Fruit fly (Drosophila melanogaster) whole organism, prepupa: Measurements from ENCODE around the gene CG44869.
A peak's percentile ranks its signal among the peaks of the same experiment; 100 is the strongest.

ENCODE experiments used
- Blimp-1 ChIP-seq: fragments of 200-800 bp; sonication (Bioruptor generic); optimal IDR thresholded peaks from 3 replicates; lab custom pipeline; 2017; ENCODE audit warnings: missing biosample characterization, missing genetic modification characterization, mild to moderate bottlenecking, moderate library complexity, missing genetic modification reagents
- CG10631 ChIP-seq: fragments of 200-800 bp; sonication (Bioruptor generic); optimal IDR thresholded peaks from 2 replicates; lab custom pipeline; 2016; ENCODE audit warnings: missing biosample characterization, missing genetic modification characterization
- CG11294 ChIP-seq: fragments of 200-800 bp; sonication (Bioruptor generic); IDR thresholded peaks from 2 replicates; pipeline ENCODE4 v1.3.6; 2022; ENCODE audit warnings: missing biosample characterization, missing genetic modification characterization
- CG11902 ChIP-seq: fragments of 200-800 bp; sonication (Bioruptor generic); optimal IDR thresholded peaks from 3 replicates; lab custom pipeline; 2016; ENCODE audit warnings: missing biosample characterization, missing genetic modification characterization
- CG15336 ChIP-seq: fragments of 200-800 bp; sonication (Bioruptor generic); IDR thresholded peaks from 2 replicates; pipeline ENCODE4 v1.3.6; 2022; ENCODE audit warnings: missing biosample characterization, missing genetic modification characterization
- CG3032 ChIP-seq: fragments of 200-800 bp; optimal IDR thresholded peaks from 2 replicates; lab custom pipeline; 2019; ENCODE audit warnings: missing biosample characterization, mild to moderate bottlenecking, missing genetic modification characterization, moderate library complexity
- CG31627 ChIP-seq: fragments of 200-800 bp; sonication (Bioruptor generic); optimal IDR thresholded peaks from 3 replicates; lab custom pipeline; 2016; ENCODE audit warnings: missing biosample characterization, missing genetic modification characterization
- CG32006 ChIP-seq: fragments of 200-800 bp; sonication (Bioruptor generic); optimal IDR thresholded peaks from 3 replicates; lab custom pipeline; 2017; ENCODE audit warnings: missing biosample characterization, mild to moderate bottlenecking, missing genetic modification characterization
- CG34406 ChIP-seq: fragments of 200-800 bp; sonication (Bioruptor generic); optimal IDR thresholded peaks from 3 replicates; lab custom pipeline; 2016; ENCODE audit warnings: missing biosample characterization, missing genetic modification characterization
- CG6163 ChIP-seq: fragments of 200-800 bp; sonication (Bioruptor generic); IDR thresholded peaks from 3 replicates; pipeline ENCODE4 v1.3.6; 2022; ENCODE audit warnings: missing biosample characterization, missing genetic modification characterization
- CG6276 ChIP-seq: fragments of 200-800 bp; sonication (Bioruptor generic); optimal IDR thresholded peaks from 2 replicates; lab custom pipeline; 2017; ENCODE audit warnings: missing biosample characterization, mild to moderate bottlenecking, missing genetic modification characterization
- CG6792 ChIP-seq: fragments of 200-800 bp; sonication (Bioruptor generic); optimal IDR thresholded peaks from 3 replicates; lab custom pipeline; 2016; ENCODE audit warnings: missing biosample characterization, missing genetic modification characterization
- CG6808 ChIP-seq: fragments of 200-800 bp; sonication (Bioruptor generic); optimal IDR thresholded peaks from 3 replicates; lab custom pipeline; 2017; ENCODE audit warnings: missing biosample characterization, missing genetic modification characterization, mild to moderate bottlenecking, moderate library complexity, missing genetic modification reagents
- CG6854 ChIP-seq: fragments of 200-800 bp; sonication (Bioruptor generic); optimal IDR thresholded peaks from 2 replicates; lab custom pipeline; 2017; ENCODE audit warnings: missing biosample characterization, mild to moderate bottlenecking, missing genetic modification characterization
- CG8119 ChIP-seq: fragments of 200-800 bp; sonication (Bioruptor generic); IDR thresholded peaks from 3 replicates; pipeline ENCODE4 v1.3.6; 2022; ENCODE audit warnings: missing biosample characterization, missing genetic modification characterization
- CG8319 ChIP-seq: fragments of 200-800 bp; sonication (Bioruptor generic); optimal IDR thresholded peaks from 3 replicates; lab custom pipeline; 2016; ENCODE audit warnings: missing biosample characterization, missing genetic modification characterization
- CG8632 ChIP-seq: fragments of 200-800 bp; sonication (Bioruptor generic); optimal IDR thresholded peaks from 3 replicates; lab custom pipeline; 2016; ENCODE audit warnings: missing biosample characterization, missing genetic modification characterization
- CG9139 ChIP-seq: fragments of 200-800 bp; sonication (Bioruptor generic); optimal IDR thresholded peaks from 3 replicates; lab custom pipeline; 2017; ENCODE audit warnings: missing biosample characterization, mild to moderate bottlenecking, missing genetic modification characterization
- Eip75B ChIP-seq: fragments of 200-800 bp; sonication (Bioruptor generic); optimal IDR thresholded peaks from 3 replicates; lab custom pipeline; 2016; ENCODE audit warnings: missing biosample characterization, missing genetic modification characterization
- Eip78C ChIP-seq: fragments of 200-800 bp; sonication (Bioruptor generic); peaks from one replicate; lab custom pipeline; 2016; ENCODE audit warnings: missing biosample characterization, missing genetic modification characterization
- Eip93F ChIP-seq: fragments of 200-800 bp; sonication (Bioruptor generic); optimal IDR thresholded peaks from 2 replicates; lab custom pipeline; 2016; ENCODE audit warnings: missing biosample characterization, mild to moderate bottlenecking, missing genetic modification characterization
- Ets21C ChIP-seq: fragments of 200-800 bp; sonication (Bioruptor generic); optimal IDR thresholded peaks from 3 replicates; lab custom pipeline; 2016; ENCODE audit warnings: missing biosample characterization, missing genetic modification characterization
- Ets96B ChIP-seq: fragments of 200-800 bp; optimal IDR thresholded peaks from 2 replicates; lab custom pipeline; 2019; ENCODE audit warnings: missing biosample characterization, mild to moderate bottlenecking, missing genetic modification characterization, moderate library complexity
- Hr39 ChIP-seq: fragments of 200-800 bp; sonication (Bioruptor generic); optimal IDR thresholded peaks from 2 replicates; lab custom pipeline; 2016; ENCODE audit warnings: missing biosample characterization, missing genetic modification characterization
- Lpt ChIP-seq: fragments of 200-800 bp; sonication (Bioruptor generic); optimal IDR thresholded peaks from 3 replicates; lab custom pipeline; 2016; ENCODE audit warnings: missing biosample characterization, missing genetic modification characterization
- Met ChIP-seq: fragments of 200-800 bp; sonication (Bioruptor generic); optimal IDR thresholded peaks from 3 replicates; lab custom pipeline; 2016; ENCODE audit warnings: missing biosample characterization, missing genetic modification characterization
- OdsH ChIP-seq: fragments of 200-800 bp; sonication (Bioruptor generic); optimal IDR thresholded peaks from 3 replicates; lab custom pipeline; 2016; ENCODE audit warnings: missing biosample characterization, missing genetic modification characterization
- Smox ChIP-seq: fragments of 200-800 bp; sonication (Bioruptor generic); optimal IDR thresholded peaks from 3 replicates; lab custom pipeline; 2016; ENCODE audit warnings: missing biosample characterization, missing genetic modification characterization
- Sox15 ChIP-seq: fragments of 200-800 bp; sonication (Bioruptor generic); optimal IDR thresholded peaks from 3 replicates; lab custom pipeline; 2016; ENCODE audit warnings: missing biosample characterization, missing genetic modification characterization
- acj6 ChIP-seq: fragments of 200-800 bp; sonication (Bioruptor generic); optimal IDR thresholded peaks from 3 replicates; lab custom pipeline; 2016; ENCODE audit warnings: missing biosample characterization, missing genetic modification characterization
- cyc ChIP-seq: fragments of 200-800 bp; sonication (Bioruptor generic); optimal IDR thresholded peaks from 3 replicates; lab custom pipeline; 2016; ENCODE audit warnings: missing biosample characterization, missing genetic modification characterization
- dsx ChIP-seq: fragments of 200-800 bp; optimal IDR thresholded peaks from 3 replicates; lab custom pipeline; 2019; ENCODE audit warnings: missing biosample characterization, mild to moderate bottlenecking, missing genetic modification characterization, moderate library complexity; ENCODE audit not compliant: poor library complexity, severe bottlenecking
- eg ChIP-seq: fragments of 200-800 bp; sonication (Bioruptor generic); IDR thresholded peaks from 3 replicates; pipeline ENCODE4 v1.3.6; 2022; ENCODE audit warnings: missing biosample characterization, missing genetic modification characterization
- fd85E ChIP-seq: fragments of 200-800 bp; sonication (Bioruptor generic); optimal IDR thresholded peaks from 3 replicates; lab custom pipeline; 2016; ENCODE audit warnings: missing biosample characterization, missing genetic modification characterization
- lz ChIP-seq: fragments of 200-800 bp; sonication (Bioruptor generic); optimal IDR thresholded peaks from 3 replicates; lab custom pipeline; 2016; ENCODE audit warnings: missing biosample characterization, missing genetic modification characterization
- net ChIP-seq: fragments of 200-800 bp; sonication (Bioruptor generic); optimal IDR thresholded peaks from 3 replicates; lab custom pipeline; 2016; ENCODE audit warnings: missing biosample characterization, missing genetic modification characterization
- salr ChIP-seq, 2 experiments: fragments of 200-800 bp; sonication (Bioruptor generic); optimal IDR thresholded peaks; 3 replicates each; lab custom pipeline; 2016 to 2018; ENCODE audit warnings: missing biosample characterization in 2 of 2, missing genetic modification characterization in 2 of 2, mild to moderate bottlenecking in 1 of 2
- spab ChIP-seq: fragments of 200-800 bp; sonication (Bioruptor generic); optimal IDR thresholded peaks from 2 replicates; lab custom pipeline; 2017; ENCODE audit warnings: missing biosample characterization, mild to moderate bottlenecking, missing genetic modification characterization, missing genetic modification reagents
- svp ChIP-seq: fragments of 200-800 bp; sonication (Bioruptor generic); peaks from one replicate; lab custom pipeline; 2016; ENCODE audit warnings: missing biosample characterization, missing genetic modification characterization
- topi ChIP-seq: fragments of 200-800 bp; sonication (Bioruptor generic); optimal IDR thresholded peaks from 3 replicates; lab custom pipeline; 2016; ENCODE audit warnings: missing biosample characterization, missing genetic modification characterization
- vri ChIP-seq: fragments of 200-800 bp; sonication (Bioruptor generic); optimal IDR thresholded peaks from 3 replicates; lab custom pipeline; 2016; ENCODE audit warnings: missing biosample characterization, mild to moderate bottlenecking, missing genetic modification characterization

Gene CG44869

DNA sequence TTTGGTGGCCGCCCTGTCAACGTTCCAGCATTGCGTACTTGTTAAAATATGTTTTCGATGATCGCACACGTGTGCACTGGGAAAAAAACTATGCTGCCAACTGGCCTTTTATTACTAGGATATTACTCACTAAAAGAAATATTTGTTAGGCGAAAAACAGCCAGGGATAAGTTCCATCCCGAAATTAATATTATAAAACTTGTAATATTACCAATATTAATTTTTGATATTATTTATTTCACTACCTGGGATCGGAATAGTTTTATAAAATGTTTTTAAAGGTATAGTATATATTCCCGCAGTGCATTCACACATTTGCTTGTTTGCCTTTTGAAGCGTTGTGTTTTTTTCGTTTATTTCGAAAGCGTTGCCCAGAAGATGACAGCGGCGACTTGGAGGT is 45.4 kb upstream of the CG44869 start (continued):
- TF ChIP-seq cyc (GFP tag; lab: Kevin White, UChicago) (peak; percentile 54), CG6808 (GFP tag; lab: Kevin White, UChicago) (peak; percentile 17), Ets21C (GFP tag; lab: Kevin White, UChicago) (no peak), dsx (GFP tag; lab: Kevin White, UChicago) (peak; percentile 29), spab (GFP tag; lab: Kevin White, UChicago) (no peak), eg (GFP tag; lab: Robert Waterston, UW) (no peak), CG9139 (no peak), Eip78C (peak; percentile 84), CG11902 (no peak), vri (GFP tag; lab: Kevin White, UChicago) (no peak), lz (GFP tag; lab: Kevin White, UChicago) (peak; percentile 21), CG11294 (GFP tag; lab: Robert Waterston, UW) (no peak), Ets96B (tag; lab: Kevin White, UChicago) (peak; percentile 52), CG15336 (GFP tag; lab: Robert Waterston, UW) (no peak), CG8319 (GFP tag; lab: Kevin White, UChicago) (peak; percentile 1), fd85E (GFP tag; lab: Kevin White, UChicago) (no peak), salr (GFP tag; optimal IDR thresholded peaks at IDR 0.05; lab: Kevin White, UChicago) (no peak), Lpt (GFP tag; lab: Kevin White, UChicago) (no peak), CG8632 (GFP tag; lab: Kevin White, UChicago) (no peak), CG6792 (GFP tag; lab: Kevin White, UChicago) (peak; percentile 1), CG3032 (tag; lab: Kevin White, UChicago) (peak; percentile 42), Sox15 (no peak), CG8119 (no peak), Eip75B (GFP tag; lab: Kevin White, UChicago) (no peak), CG10631 (GFP tag; lab: Kevin White, UChicago) (peak; percentile 29), topi (GFP tag; lab: Kevin White, UChicago) (peak; percentile 58), acj6 (GFP tag; lab: Kevin White, UChicago) (peak; percentile 12), CG6854 (GFP tag; lab: Kevin White, UChicago) (peak; percentile 9), CG6163 (GFP tag; lab: Robert Waterston, UW) (0 out of 3 replicates have a peak, but pooled peaks have one; percentile 10)
- TF ChIP-seq, all 60 proteins: peak for 31

DNA sequence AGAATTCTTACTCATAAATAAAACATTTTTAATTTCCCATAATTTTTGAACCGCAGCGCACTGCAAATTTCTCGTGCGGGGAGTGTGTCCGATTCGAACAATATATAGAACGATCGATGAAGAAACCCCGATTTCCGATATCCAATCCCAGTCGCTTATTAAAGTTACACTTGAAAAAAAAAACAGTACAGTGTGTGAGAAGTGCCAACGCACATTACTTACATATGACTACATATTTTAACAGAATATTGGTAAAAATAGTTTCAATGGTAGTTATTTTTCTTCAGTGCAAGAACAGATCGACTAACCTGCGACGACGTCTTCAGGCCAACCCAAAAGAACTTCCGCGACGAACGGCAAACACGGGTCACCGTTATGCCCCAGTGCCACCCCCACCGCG is 44.8 kb upstream of the CG44869 start:
- TF ChIP-seq acj6 (GFP tag; lab: Kevin White, UChicago) (no peak), CG6276 (no peak), Eip93F (GFP tag; lab: Kevin White, UChicago) (no peak), CG32006 (no peak), Ets21C (GFP tag; lab: Kevin White, UChicago) (peak; percentile 3), lz (GFP tag; lab: Kevin White, UChicago) (peak; percentile 39), Blimp-1 (GFP tag; lab: Kevin White, UChicago) (no peak), svp (peak; percentile 64), CG34406 (GFP tag; lab: Kevin White, UChicago) (no peak), Met (GFP tag; lab: Kevin White, UChicago) (peak; percentile 40), Eip78C (peak; percentile 27), Hr39 (GFP tag; lab: Kevin White, UChicago) (peak; percentile 57), OdsH (GFP tag; lab: Kevin White, UChicago) (no peak), topi (GFP tag; lab: Kevin White, UChicago) (peak; percentile 20), cyc (GFP tag; lab: Kevin White, UChicago) (peak; percentile 27), CG3032 (tag; lab: Kevin White, UChicago) (no peak), CG31627 (peak; percentile 36), net (GFP tag; lab: Kevin White, UChicago) (no peak), Smox (GFP tag; lab: Kevin White, UChicago) (peak; percentile 5)
